Worm (Caenorhabditis elegans) whole organism, midembryonic: ENCODE data around the gene nadk-1.

ENCODE experiments used
- T22C8.4 ChIP-seq: fragments of 200-800 bp; sonication (Bioruptor generic); IDR thresholded peaks from 2 replicates; pipeline ENCODE4 v1.3.6; 2022; ENCODE audit warnings: missing genetic modification characterization, missing compliant biosample characterization
- cog-1 ChIP-seq: sonication (generic microtip); optimal IDR thresholded peaks from 2 replicates; lab custom pipeline; 2016; ENCODE audit warnings: missing genetic modification characterization, missing compliant biosample characterization
- flt-1 ChIP-seq: fragments of 200-800 bp; sonication (Bioruptor generic); IDR thresholded peaks from 2 replicates; pipeline ENCODE4 v1.3.6; 2022; ENCODE audit warnings: missing genetic modification characterization, missing compliant biosample characterization
- klf-2 ChIP-seq: fragments of 200-800 bp; sonication (Bioruptor generic); conservative IDR thresholded peaks from 2 replicates; pipeline ENCODE4 v1.3.6; 2022; ENCODE audit warnings: missing genetic modification reagents, missing genetic modification characterization, missing compliant biosample characterization
- med-1 ChIP-seq: sonication (generic microtip); optimal IDR thresholded peaks from 2 replicates; lab custom pipeline; 2017; ENCODE audit warnings: missing genetic modification characterization, mild to moderate bottlenecking, missing compliant biosample characterization, antibody characterized with exemption, missing genetic modification reagents; ENCODE audit not compliant: insufficient read depth
- ref-1 ChIP-seq: fragments of 200-800 bp; sonication (Bioruptor generic); conservative IDR thresholded peaks from 2 replicates; pipeline ENCODE4 v1.3.6; 2022; ENCODE audit warnings: missing genetic modification reagents, missing genetic modification characterization, missing compliant biosample characterization
- tab-1 ChIP-seq: fragments of 200-800 bp; sonication (Bioruptor generic); IDR thresholded peaks from 2 replicates; pipeline ENCODE4 v1.3.6; 2022; ENCODE audit warnings: missing genetic modification characterization, missing compliant biosample characterization
- ztf-23 ChIP-seq: fragments of 200-800 bp; sonication (Bioruptor generic); IDR thresholded peaks from 2 replicates; pipeline ENCODE4 v1.3.6; 2022; ENCODE audit warnings: missing genetic modification reagents, missing genetic modification characterization, missing compliant biosample characterization
- ztf-29 ChIP-seq: fragments of 200-800 bp; sonication (Bioruptor generic); IDR thresholded peaks from 2 replicates; pipeline ENCODE4 v1.3.6; 2022; ENCODE audit warnings: missing genetic modification reagents, missing genetic modification characterization, missing compliant biosample characterization

nadk-1 gene

ce11 chrIV:1458192-1458591 is 1.3 kb downstream of the nadk-1 start:
- TF ChIP-seq med-1 (GFP tag; lab: Kevin White, UChicago) (no peak), tab-1 (no peak), ref-1 (GFP tag; lab: Robert Waterston, UW) (no peak), flt-1 (GFP tag; lab: Robert Waterston, UW) (no peak), ztf-23 (GFP tag; lab: Robert Waterston, UW) (no peak), ztf-29 (GFP tag; lab: Robert Waterston, UW) (no peak), cog-1 (no peak), T22C8.4 (GFP tag; lab: Robert Waterston, UW) (no peak), klf-2 (no peak)

ce11 chrIV:1459419-1459818 is 2.5 kb downstream of the nadk-1 start:
- no peak for TF ChIP-seq ztf-29 (GFP tag; lab: Robert Waterston, UW)
- TF ChIP-seq ref-1 (GFP tag; lab: Robert Waterston, UW), result no peak
- no peak for TF ChIP-seq flt-1 (GFP tag; lab: Robert Waterston, UW)
- no peak for TF ChIP-seq klf-2
- no peak for TF ChIP-seq T22C8.4 (GFP tag; lab: Robert Waterston, UW)
- TF ChIP-seq cog-1, result no peak
- no peak for TF ChIP-seq tab-1
- no peak for TF ChIP-seq ztf-23 (GFP tag; lab: Robert Waterston, UW)
- TF ChIP-seq med-1 (GFP tag; lab: Kevin White, UChicago), result no peak

- TF ChIP-seq cog-1 (no peak), tab-1 (no peak)
These were observed 3.1 kb downstream of the nadk-1 start for ce11 chrIV:1459826-1460489.

- no peak for TF ChIP-seq med-1 (GFP tag; lab: Kevin White, UChicago)
- no peak for TF ChIP-seq ztf-23 (GFP tag; lab: Robert Waterston, UW)
- no peak for TF ChIP-seq cog-1
- no peak for TF ChIP-seq ztf-29 (GFP tag; lab: Robert Waterston, UW)
- no peak for TF ChIP-seq klf-2
- no peak for TF ChIP-seq T22C8.4 (GFP tag; lab: Robert Waterston, UW)
These were observed 3.8 kb downstream of the nadk-1 start, which contains the start of gene col-106 for ce11 chrIV:1460686-1461085. Gene col-106, minus strand, starts transcription at chrIV:1460786.

ce11 chrIV:1461463-1461862 is 4.6 kb downstream of the nadk-1 start:
- TF ChIP-seq ztf-23 (GFP tag; lab: Robert Waterston, UW), result no peak
- TF ChIP-seq ztf-29 (GFP tag; lab: Robert Waterston, UW), result no peak
- TF ChIP-seq flt-1 (GFP tag; lab: Robert Waterston, UW), result no peak
- TF ChIP-seq T22C8.4 (GFP tag; lab: Robert Waterston, UW), result no peak
- no peak for TF ChIP-seq med-1 (GFP tag; lab: Kevin White, UChicago)
- no peak for TF ChIP-seq klf-2
- TF ChIP-seq tab-1, result no peak
- TF ChIP-seq ref-1 (GFP tag; lab: Robert Waterston, UW), result no peak
- TF ChIP-seq cog-1, result no peak

- TF ChIP-seq klf-2 (no peak), ztf-23 (GFP tag; lab: Robert Waterston, UW) (no peak), tab-1 (no peak), cog-1 (no peak)
These were observed 8.6 kb downstream of the nadk-1 start for ce11 chrIV:1465462-1465861.

ce11 chrIV:1469093-1469492 is 12.2 kb downstream of the nadk-1 start:
- TF ChIP-seq cog-1, result no peak
- TF ChIP-seq flt-1 (GFP tag; lab: Robert Waterston, UW), result no peak
- TF ChIP-seq ztf-23 (GFP tag; lab: Robert Waterston, UW), result no peak
- TF ChIP-seq tab-1, result no peak
- TF ChIP-seq ztf-29 (GFP tag; lab: Robert Waterston, UW), result no peak
- no peak for TF ChIP-seq med-1 (GFP tag; lab: Kevin White, UChicago)
- no peak for TF ChIP-seq ref-1 (GFP tag; lab: Robert Waterston, UW)

ce11 chrIV:1470364-1470763 is 13.5 kb downstream of the nadk-1 start:
- TF ChIP-seq T22C8.4 (GFP tag; lab: Robert Waterston, UW) (no peak), ztf-23 (GFP tag; lab: Robert Waterston, UW) (no peak), flt-1 (GFP tag; lab: Robert Waterston, UW) (no peak)

ce11 chrIV:1472145-1472544 is 15.3 kb downstream of the nadk-1 start:
- TF ChIP-seq T22C8.4 (GFP tag; lab: Robert Waterston, UW), result no peak
- TF ChIP-seq klf-2, result no peak
- no peak for TF ChIP-seq ztf-29 (GFP tag; lab: Robert Waterston, UW)
- TF ChIP-seq cog-1, result no peak
- TF ChIP-seq med-1 (GFP tag; lab: Kevin White, UChicago), result no peak

- TF ChIP-seq ref-1 (GFP tag; lab: Robert Waterston, UW) (no peak), tab-1 (no peak), T22C8.4 (GFP tag; lab: Robert Waterston, UW) (no peak), med-1 (GFP tag; lab: Kevin White, UChicago) (no peak), ztf-23 (GFP tag; lab: Robert Waterston, UW) (no peak), klf-2 (no peak), flt-1 (GFP tag; lab: Robert Waterston, UW) (no peak), cog-1 (no peak), ztf-29 (GFP tag; lab: Robert Waterston, UW) (no peak)
These were observed 18.1 kb downstream of the nadk-1 start, which contains the start of gene Y77E11A.12 for ce11 chrIV:1475009-1475408. Gene Y77E11A.12, minus strand, starts transcription at chrIV:1475109.

ce11 chrIV:1478649-1479048 is 21.8 kb downstream of the nadk-1 start:
- TF ChIP-seq T22C8.4 (GFP tag; lab: Robert Waterston, UW), result no peak
- TF ChIP-seq flt-1 (GFP tag; lab: Robert Waterston, UW), result no peak
- TF ChIP-seq ztf-23 (GFP tag; lab: Robert Waterston, UW), result no peak
- no peak for TF ChIP-seq med-1 (GFP tag; lab: Kevin White, UChicago)
- no peak for TF ChIP-seq cog-1
- no peak for TF ChIP-seq ref-1 (GFP tag; lab: Robert Waterston, UW)
- no peak for TF ChIP-seq klf-2
- TF ChIP-seq tab-1, result no peak
- TF ChIP-seq ztf-29 (GFP tag; lab: Robert Waterston, UW), result no peak
